Worm (Caenorhabditis elegans): ENCODE measurements around the gene test-1.

test-1 gene

DNA sequence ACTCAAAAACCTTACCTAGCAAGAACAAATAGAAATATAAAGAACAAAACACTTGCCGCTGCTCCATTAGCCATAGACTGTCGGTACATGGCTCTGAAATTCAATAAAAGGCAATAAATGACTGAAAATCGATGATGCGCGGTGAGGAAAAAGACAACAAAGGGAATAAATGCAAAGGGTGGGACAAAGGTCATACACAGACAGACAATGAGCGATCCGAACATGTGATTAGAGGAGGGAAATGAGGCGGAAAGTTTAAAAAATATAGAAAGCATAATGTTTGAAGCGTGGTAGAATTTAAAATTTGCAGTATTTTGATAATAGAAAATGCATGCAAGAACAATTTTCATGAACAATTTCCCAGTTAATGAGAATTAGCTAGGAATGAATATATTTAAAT lies 3.8 kb downstream of the test-1 start, which contains the start of gene C54E4.12:
C54E4.12 (minus strand) TSS at position 101 of the 400 bp plus-strand sequence.
- no peak for TF ChIP-seq nhr-12 (tag; optimal IDR thresholded peaks at IDR 0.05)
- TF ChIP-seq snpc-4 (tag; optimal IDR thresholded peaks at IDR 0.05), result no peak
- no peak for TF ChIP-seq unc-39 (tag; optimal IDR thresholded peaks at IDR 0.05)

DNA sequence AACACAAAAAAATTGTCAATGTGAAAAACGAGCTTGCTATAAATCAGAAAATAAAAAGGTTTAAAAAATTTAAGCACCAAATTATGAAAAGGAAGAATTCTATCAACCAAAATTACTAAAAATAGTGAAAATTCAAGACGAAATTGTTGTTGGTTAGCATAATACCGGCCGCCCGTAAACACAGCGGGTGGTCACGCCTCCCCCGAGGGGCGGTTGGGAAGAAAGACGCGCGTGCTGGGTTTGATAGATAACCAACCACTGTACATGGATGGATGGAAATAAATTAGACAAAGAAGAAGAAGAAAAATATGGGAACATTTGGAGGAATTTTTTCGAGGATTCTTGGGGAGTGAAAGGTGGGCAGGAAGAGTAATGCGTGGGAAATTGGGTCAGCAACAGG lies 5.6 kb downstream of the test-1 start:
- TF ChIP-seq mdl-1 (tag; optimal IDR thresholded peaks at IDR 0.05) (no peak), pqm-1 (tag; optimal IDR thresholded peaks at IDR 0.05) (no peak), nfya-1 (tag; optimal IDR thresholded peaks at IDR 0.05; ENCODE audit: insufficient read depth) (no peak), ceh-28 (tag; optimal IDR thresholded peaks at IDR 0.05) (no peak), fos-1 (tag; optimal IDR thresholded peaks at IDR 0.05) (no peak), egl-27 (tag; optimal IDR thresholded peaks at IDR 0.05) (no peak), elt-3 (tag; optimal IDR thresholded peaks at IDR 0.05) (no peak), pha-4 (tag; optimal IDR thresholded peaks at IDR 0.05) (no peak), lin-15B (tag; optimal IDR thresholded peaks at IDR 0.05) (no peak), hmg-11 (tag; optimal IDR thresholded peaks at IDR 0.05) (no peak), ZK546.5 (tag; optimal IDR thresholded peaks at IDR 0.05) (no peak), nhr-25 (tag; optimal IDR thresholded peaks at IDR 0.05) (no peak), nhr-12 (tag; optimal IDR thresholded peaks at IDR 0.05) (no peak), nhr-23 (tag; optimal IDR thresholded peaks at IDR 0.05) (no peak), nhr-28 (tag; optimal IDR thresholded peaks at IDR 0.05) (no peak)

DNA sequence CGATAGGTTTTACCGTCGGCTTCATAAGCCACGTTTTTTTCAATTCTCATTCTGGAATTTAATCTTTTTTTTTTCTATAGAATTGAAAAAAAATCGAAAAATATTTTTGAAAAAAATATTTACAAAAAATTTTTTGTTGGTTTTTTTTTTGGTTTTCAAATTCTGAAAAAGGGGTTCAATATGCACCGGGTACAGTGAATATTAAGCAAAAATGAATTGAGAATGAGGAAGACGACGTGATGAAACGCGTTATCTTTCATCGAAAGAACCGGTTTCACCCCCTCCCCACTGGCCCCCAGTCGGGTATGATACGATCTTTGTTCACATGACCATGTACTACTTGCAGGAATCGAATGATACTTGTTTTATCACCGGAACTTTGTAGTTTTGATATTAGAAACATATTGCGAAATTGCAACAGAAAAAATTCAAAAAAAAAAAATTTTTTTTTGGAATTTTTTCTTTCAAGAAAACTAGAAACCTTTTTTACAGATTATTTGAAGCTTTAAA lies 12.6 kb downstream of the test-1 start, which contains the start of gene C54E4.5:
C54E4.5 (minus strand) TSS at position 51 of the 510 bp plus-strand sequence.
- TF ChIP-seq nhr-77 (tag; optimal IDR thresholded peaks at IDR 0.05) (no peak), nhr-25 (tag; optimal IDR thresholded peaks at IDR 0.05) (peak; percentile 69), ZK546.5 (tag; optimal IDR thresholded peaks at IDR 0.05) (no peak), skn-1 (tag; optimal IDR thresholded peaks at IDR 0.05) (no peak), R02D3.7 (tag; optimal IDR thresholded peaks at IDR 0.05) (no peak), tbx-2 (tag; optimal IDR thresholded peaks at IDR 0.05) (no peak), nhr-237 (tag; optimal IDR thresholded peaks at IDR 0.05) (no peak), fkh-2 (tag; optimal IDR thresholded peaks at IDR 0.05) (no peak), lsy-12 (tag; optimal IDR thresholded peaks at IDR 0.05) (no peak), sea-2 (GFP tag; optimal IDR thresholded peaks at IDR 0.05) (no peak), jun-1 (tag; optimal IDR thresholded peaks at IDR 0.05) (no peak), nhr-28 (tag; optimal IDR thresholded peaks at IDR 0.05) (no peak), ceh-9 (tag; optimal IDR thresholded peaks at IDR 0.05) (no peak), ztf-11 (tag; optimal IDR thresholded peaks at IDR 0.05) (no peak), mml-1 (tag; optimal IDR thresholded peaks at IDR 0.05) (no peak), snpc-4 (tag; optimal IDR thresholded peaks at IDR 0.05) (no peak), elt-2 (tag; optimal IDR thresholded peaks at IDR 0.05) (no peak), pha-4 (tag; optimal IDR thresholded peaks at IDR 0.05) (no peak), elt-3 (tag; optimal IDR thresholded peaks at IDR 0.05) (peak in 1 of 3 experiments; percentile 39), egl-27 (tag; optimal IDR thresholded peaks at IDR 0.05) (no peak), hmg-11 (tag; optimal IDR thresholded peaks at IDR 0.05) (no peak), unc-62 (GFP tag; optimal IDR thresholded peaks at IDR 0.05) (no peak), ceh-28 (tag; optimal IDR thresholded peaks at IDR 0.05) (peak; percentile 16), unc-39 (tag; optimal IDR thresholded peaks at IDR 0.05) (no peak), elt-1 (tag; optimal IDR thresholded peaks at IDR 0.05) (peak; percentile 68), nhr-43 (tag; optimal IDR thresholded peaks at IDR 0.05; ENCODE audit: poor library complexity, severe bottlenecking) (peak; percentile 78), daf-12 (tag; optimal IDR thresholded peaks at IDR 0.05) (no peak), pqm-1 (tag; optimal IDR thresholded peaks at IDR 0.05) (no peak), lin-39 (tag; optimal IDR thresholded peaks at IDR 0.05) (no peak), nhr-12 (tag; optimal IDR thresholded peaks at IDR 0.05) (no peak), ztf-4 (tag; optimal IDR thresholded peaks at IDR 0.05) (no peak), fkh-10 (GFP tag; optimal IDR thresholded peaks at IDR 0.05) (no peak), ceh-82 (tag; optimal IDR thresholded peaks at IDR 0.05) (no peak), aly-2 (tag; optimal IDR thresholded peaks at IDR 0.05) (no peak), eor-1 (tag; optimal IDR thresholded peaks at IDR 0.05) (no peak), nfya-1 (tag; optimal IDR thresholded peaks at IDR 0.05; ENCODE audit: insufficient read depth) (no peak), fos-1 (tag; optimal IDR thresholded peaks at IDR 0.05) (no peak), nhr-76 (tag; optimal IDR thresholded peaks at IDR 0.05) (no peak), lin-15B (tag; optimal IDR thresholded peaks at IDR 0.05) (no peak), zag-1 (tag; optimal IDR thresholded peaks at IDR 0.05) (no peak), nhr-11 (tag; optimal IDR thresholded peaks at IDR 0.05) (no peak), nhr-23 (tag; optimal IDR thresholded peaks at IDR 0.05) (peak; percentile 87), nhr-67 (tag; optimal IDR thresholded peaks at IDR 0.05) (no peak), ama-1 (optimal IDR thresholded peaks at IDR 0.05) (no peak), egl-5 (tag; optimal IDR thresholded peaks at IDR 0.05) (no peak), ceh-16 (tag; optimal IDR thresholded peaks at IDR 0.05) (no peak), mdl-1 (tag; optimal IDR thresholded peaks at IDR 0.05) (no peak)
